Worm (Caenorhabditis elegans) whole organism, late embryonic: ENCODE results near the gene C35A5.4.

Source experiments
- C08G9.2 ChIP-seq: sonication (generic microtip); optimal IDR thresholded peaks from 2 replicates; lab custom pipeline; 2016; ENCODE audit warnings: mild to moderate bottlenecking, missing genetic modification characterization, moderate library complexity, missing compliant biosample characterization
- C38D4.7 ChIP-seq: fragments of 200-800 bp; sonication (Bioruptor generic); optimal IDR thresholded peaks from 2 replicates; lab custom pipeline; 2018; ENCODE audit warnings: mild to moderate bottlenecking, missing genetic modification characterization, moderate library complexity, missing compliant biosample characterization
- K02D7.2 ChIP-seq: sonication (generic microtip); optimal IDR thresholded peaks from 2 replicates; lab custom pipeline; 2017; ENCODE audit warnings: mild to moderate bottlenecking, missing genetic modification characterization, missing compliant biosample characterization
- K09A11.1 ChIP-seq: sonication (generic microtip); optimal IDR thresholded peaks from 2 replicates; lab custom pipeline; 2017; ENCODE audit warnings: antibody characterized with exemption, mild to moderate bottlenecking, missing genetic modification characterization, missing compliant biosample characterization; ENCODE audit not compliant: insufficient read depth
- ahr-1 ChIP-seq: sonication (generic microtip); optimal IDR thresholded peaks from 2 replicates; lab custom pipeline; 2016; ENCODE audit warnings: missing genetic modification characterization, missing compliant biosample characterization
- ama-1 ChIP-seq: fragments of 150-350 bp; optimal IDR thresholded peaks from 2 replicates; lab custom pipeline; 2014
- ceh-18 ChIP-seq: sonication (generic microtip); optimal IDR thresholded peaks from 2 replicates; lab custom pipeline; 2016; ENCODE audit warnings: missing genetic modification characterization, missing compliant biosample characterization
- ceh-2 ChIP-seq: sonication (generic microtip); optimal IDR thresholded peaks from 2 replicates; lab custom pipeline; 2016; ENCODE audit warnings: missing genotype, missing genetic modification characterization, missing compliant biosample characterization
- ceh-22 ChIP-seq: sonication (generic microtip); optimal IDR thresholded peaks from 2 replicates; lab custom pipeline; 2017; ENCODE audit warnings: missing biosample characterization, missing genetic modification characterization
- ceh-30 ChIP-seq: fragments of 150-350 bp; optimal IDR thresholded peaks from 2 replicates; lab custom pipeline; 2014; ENCODE audit warnings: missing biosample characterization, missing genetic modification characterization
- ceh-31 ChIP-seq: sonication (generic microtip); optimal IDR thresholded peaks from 2 replicates; lab custom pipeline; 2016; ENCODE audit warnings: missing genetic modification characterization, missing compliant biosample characterization
- ceh-34 ChIP-seq: sonication (generic microtip); optimal IDR thresholded peaks from 2 replicates; lab custom pipeline; 2016; ENCODE audit warnings: mild to moderate bottlenecking, missing genetic modification characterization, missing compliant biosample characterization
- ceh-48 ChIP-seq: sonication (generic microtip); optimal IDR thresholded peaks from 2 replicates; lab custom pipeline; 2016; ENCODE audit warnings: missing genetic modification characterization, inconsistent platforms, missing compliant biosample characterization
- ceh-9 ChIP-seq: sonication (generic microtip); optimal IDR thresholded peaks from 2 replicates; lab custom pipeline; 2016; ENCODE audit warnings: mild to moderate bottlenecking, missing genetic modification characterization, inconsistent platforms, missing compliant biosample characterization
- che-1 ChIP-seq: sonication (generic microtip); optimal IDR thresholded peaks from 2 replicates; lab custom pipeline; 2016; ENCODE audit warnings: mild to moderate bottlenecking, missing genetic modification characterization, missing compliant biosample characterization
- dve-1 ChIP-seq: sonication (generic microtip); optimal IDR thresholded peaks from 2 replicates; lab custom pipeline; 2017; ENCODE audit warnings: antibody characterized with exemption, mild to moderate bottlenecking, missing genetic modification characterization, missing compliant biosample characterization
- elt-4 ChIP-seq: sonication (generic microtip); optimal IDR thresholded peaks from 2 replicates; lab custom pipeline; 2016; ENCODE audit warnings: missing genetic modification characterization, missing compliant biosample characterization
- eyg-1 ChIP-seq: sonication (generic microtip); optimal IDR thresholded peaks from 2 replicates; lab custom pipeline; 2016; ENCODE audit warnings: missing genotype, missing genetic modification characterization, missing compliant biosample characterization
- fkh-10 ChIP-seq: fragments of 150-350 bp; optimal IDR thresholded peaks from 2 replicates; lab custom pipeline; 2014; ENCODE audit warnings: missing biosample characterization, missing genetic modification reagents, missing genetic modification characterization
- fkh-6 ChIP-seq: sonication (generic microtip); optimal IDR thresholded peaks from 2 replicates; lab custom pipeline; 2016; ENCODE audit warnings: missing genetic modification characterization, missing compliant biosample characterization
- lin-11 ChIP-seq: fragments of 200-800 bp; sonication (Bioruptor generic); optimal IDR thresholded peaks from 2 replicates; lab custom pipeline; 2018; ENCODE audit warnings: mild to moderate bottlenecking, missing genetic modification characterization, missing compliant biosample characterization
- madf-2 ChIP-seq: sonication (generic microtip); optimal IDR thresholded peaks from 2 replicates; lab custom pipeline; 2017; ENCODE audit warnings: missing genetic modification characterization, missing compliant biosample characterization
- mec-3 ChIP-seq: sonication (generic microtip); optimal IDR thresholded peaks from 2 replicates; lab custom pipeline; 2016; ENCODE audit warnings: borderline replicate concordance, missing genetic modification characterization, missing compliant biosample characterization
- nhr-11 ChIP-seq: fragments of 150-350 bp; optimal IDR thresholded peaks from 2 replicates; lab custom pipeline; 2014; ENCODE audit warnings: missing biosample characterization, missing genetic modification characterization
- npax-4 ChIP-seq: sonication (generic microtip); optimal IDR thresholded peaks from 2 replicates; lab custom pipeline; 2016; ENCODE audit warnings: missing genetic modification characterization, missing compliant biosample characterization
- odd-2 ChIP-seq: sonication (generic microtip); optimal IDR thresholded peaks from 2 replicates; lab custom pipeline; 2017; ENCODE audit warnings: antibody characterized with exemption, mild to moderate bottlenecking, missing genetic modification characterization, missing compliant biosample characterization
- pat-9 ChIP-seq: fragments of 200-800 bp; sonication (Bioruptor generic); optimal IDR thresholded peaks from 2 replicates; lab custom pipeline; 2018; ENCODE audit warnings: mild to moderate bottlenecking, missing genetic modification characterization, moderate library complexity, missing compliant biosample characterization
- pax-1 ChIP-seq: fragments of 150-350 bp; optimal IDR thresholded peaks from 2 replicates; lab custom pipeline; 2014; ENCODE audit warnings: missing biosample characterization, missing genetic modification characterization
- pha-4 ChIP-seq: fragments of 150-350 bp; optimal IDR thresholded peaks from 2 replicates; lab custom pipeline; 2018; ENCODE audit warnings: missing biosample characterization, missing genetic modification reagents, missing genetic modification characterization
- pqm-1 ChIP-seq: sonication (generic microtip); optimal IDR thresholded peaks from 2 replicates; lab custom pipeline; 2016; ENCODE audit warnings: missing genetic modification characterization, missing compliant biosample characterization
- pros-1 ChIP-seq: fragments of 150-350 bp; optimal IDR thresholded peaks from 2 replicates; lab custom pipeline; 2014; ENCODE audit warnings: missing biosample characterization, missing genetic modification reagents, missing genetic modification characterization
- sox-4 ChIP-seq: sonication (generic microtip); optimal IDR thresholded peaks from 2 replicates; lab custom pipeline; 2017; ENCODE audit warnings: mild to moderate bottlenecking, missing genetic modification characterization, inconsistent platforms, missing compliant biosample characterization
- syd-9 ChIP-seq: sonication (generic microtip); optimal IDR thresholded peaks from 2 replicates; lab custom pipeline; 2016; ENCODE audit warnings: mild to moderate bottlenecking, missing genetic modification characterization, moderate library complexity, missing compliant biosample characterization
- tbx-2 ChIP-seq: sonication (generic microtip); optimal IDR thresholded peaks from 2 replicates; lab custom pipeline; 2016; ENCODE audit warnings: missing genetic modification characterization, missing compliant biosample characterization
- tbx-7 ChIP-seq: sonication (generic microtip); optimal IDR thresholded peaks from 2 replicates; lab custom pipeline; 2016; ENCODE audit warnings: missing genotype, missing genetic modification characterization, missing compliant biosample characterization
- unc-3 ChIP-seq, 2 experiments: fragments of 200-800 bp in 1 of 2; sonication (Bioruptor generic) in 1 of 2; sonication (generic microtip) in 1 of 2; conservative IDR thresholded peaks in 1 of 2; optimal IDR thresholded peaks in 1 of 2; 2 replicates each; pipeline versions ENCODE4 v1.3.6 to Lab custom; 2016 to 2022; ENCODE audit warnings: missing compliant biosample characterization in 2 of 2, missing genetic modification characterization in 2 of 2, missing genetic modification reagents in 1 of 2
- unc-55 ChIP-seq: sonication (generic microtip); optimal IDR thresholded peaks from 2 replicates; lab custom pipeline; 2017; ENCODE audit warnings: missing biosample characterization, missing genetic modification reagents, missing genetic modification characterization
- unc-86 ChIP-seq: sonication (generic microtip); optimal IDR thresholded peaks from 2 replicates; lab custom pipeline; 2016; ENCODE audit warnings: missing genetic modification characterization, missing compliant biosample characterization
- zip-5 ChIP-seq: sonication (generic microtip); optimal IDR thresholded peaks from 2 replicates; lab custom pipeline; 2016; ENCODE audit warnings: missing genetic modification characterization, missing compliant biosample characterization
- ztf-16 ChIP-seq: sonication (generic microtip); optimal IDR thresholded peaks from 2 replicates; lab custom pipeline; 2017; ENCODE audit warnings: missing genetic modification characterization, missing compliant biosample characterization

Gene C35A5.4

DNA sequence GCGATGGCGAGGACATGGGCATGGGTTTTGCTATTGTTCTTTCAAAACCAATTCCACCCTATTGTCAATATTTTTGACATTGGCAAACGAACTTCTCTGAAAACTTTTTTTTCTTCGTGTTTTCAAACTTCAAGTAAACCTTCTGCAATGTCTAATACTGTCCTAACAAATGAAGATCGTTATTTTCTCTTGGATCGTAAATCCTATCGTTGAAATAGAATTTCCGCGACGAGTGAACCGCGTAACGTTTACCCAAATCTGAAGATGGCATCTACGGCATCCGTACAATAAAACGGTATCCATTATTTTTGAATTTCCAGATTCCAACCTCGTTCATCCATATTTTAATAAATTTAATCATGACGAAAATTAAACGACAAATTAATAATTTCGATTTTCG, 8.7 kb downstream of the C35A5.4 start, which contains the start of gene C35A5.5:
Gene C35A5.5 (plus strand): TSS at position 301 of the 400 bp plus-strand sequence.
- TF ChIP-seq pqm-1 (tag; lab: Kevin White, UChicago) (no peak), syd-9 (tag; lab: Kevin White, UChicago) (no peak), tbx-7 (tag; lab: Kevin White, UChicago) (no peak), ceh-30 (tag; lab: Kevin White, UChicago) (no peak), ztf-16 (no peak), K09A11.1 (tag; lab: Kevin White, UChicago) (no peak), ceh-2 (tag; lab: Kevin White, UChicago) (no peak), ceh-22 (no peak), pros-1 (tag; lab: Kevin White, UChicago) (no peak), ceh-48 (tag; lab: Kevin White, UChicago) (no peak), pat-9 (tag; lab: Kevin White, UChicago) (no peak), nhr-11 (tag; lab: Kevin White, UChicago) (no peak)

DNA sequence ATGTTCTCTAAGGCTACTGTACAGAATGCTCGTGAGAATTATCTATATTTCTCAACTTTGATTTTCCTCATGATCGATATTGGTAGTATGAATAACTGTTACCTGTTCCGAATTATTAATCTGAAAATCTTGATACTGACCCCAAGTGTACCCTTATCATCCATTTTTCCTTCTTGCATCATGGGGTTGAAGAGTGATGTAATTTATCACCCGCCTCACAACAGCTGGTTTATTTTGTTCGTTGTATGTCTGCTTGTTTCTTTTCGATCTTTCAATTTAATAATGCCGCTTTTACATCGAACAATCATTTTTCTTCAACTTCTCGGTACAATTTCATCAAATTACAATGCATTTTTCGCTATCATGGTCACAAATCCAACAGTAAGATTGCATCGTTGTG, 12.0 kb downstream of the C35A5.4 start, which contains the start of gene C35A5.6:
Gene C35A5.6 (plus strand): TSS at position 283 of the 400 bp plus-strand sequence.
- TF ChIP-seq ceh-18 (tag; lab: Kevin White, UChicago) (no peak), unc-55 (GFP tag; lab: Kevin White, UChicago) (no peak), ceh-31 (no peak), sox-4 (tag; lab: Kevin White, UChicago) (no peak), syd-9 (tag; lab: Kevin White, UChicago) (no peak), ceh-9 (tag; lab: Kevin White, UChicago) (no peak), npax-4 (tag; lab: Kevin White, UChicago) (no peak), unc-86 (tag; lab: Kevin White, UChicago) (no peak), zip-5 (tag; lab: Kevin White, UChicago) (no peak), unc-3 (GFP tag; conservative IDR thresholded peaks at IDR 0.05; lab: Robert Waterston, UW) (no peak), unc-3 (tag; optimal IDR thresholded peaks at IDR 0.05; lab: Kevin White, UChicago) (no peak), tbx-2 (tag; lab: Kevin White, UChicago) (no peak), lin-11 (tag; lab: Kevin White, UChicago) (no peak), pha-4 (tag; lab: Kevin White, UChicago) (no peak), pax-1 (tag; lab: Kevin White, UChicago) (no peak), mec-3 (tag; lab: Kevin White, UChicago) (no peak), ahr-1 (tag; lab: Kevin White, UChicago) (no peak), C38D4.7 (GFP tag; lab: Kevin White, UChicago) (no peak)
- TF ChIP-seq, all 69 proteins: peak for 0

DNA sequence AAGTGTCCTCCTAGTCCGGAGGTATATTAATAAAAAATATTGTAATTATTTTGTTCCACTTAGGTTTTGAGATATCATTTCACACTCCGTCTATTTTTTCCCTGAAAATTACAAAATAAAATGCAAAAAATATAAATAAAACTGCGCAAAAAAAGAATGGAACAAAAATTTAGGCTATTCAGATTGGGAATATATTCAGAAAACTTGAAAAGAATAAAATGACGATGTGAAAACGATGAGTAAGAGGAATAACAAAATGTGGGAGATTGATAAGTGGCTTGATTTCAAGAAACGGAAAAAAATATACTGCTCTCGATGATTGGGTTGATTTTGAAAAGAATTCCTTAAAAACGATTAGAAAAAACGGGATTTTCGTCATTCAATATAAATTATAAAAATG, 17.4 kb downstream of the C35A5.4 start, which contains the start of gene dmsr-8:
Gene dmsr-8 (minus strand): TSS at position 101 of the 400 bp plus-strand sequence.
- TF ChIP-seq ceh-18 (tag; lab: Kevin White, UChicago) (no peak), K02D7.2 (tag; lab: Kevin White, UChicago) (no peak), eyg-1 (no peak), ceh-9 (tag; lab: Kevin White, UChicago) (no peak), fkh-6 (tag; lab: Kevin White, UChicago) (no peak), ama-1 (no peak), tbx-7 (tag; lab: Kevin White, UChicago) (no peak), che-1 (tag; lab: Kevin White, UChicago) (no peak)

DNA sequence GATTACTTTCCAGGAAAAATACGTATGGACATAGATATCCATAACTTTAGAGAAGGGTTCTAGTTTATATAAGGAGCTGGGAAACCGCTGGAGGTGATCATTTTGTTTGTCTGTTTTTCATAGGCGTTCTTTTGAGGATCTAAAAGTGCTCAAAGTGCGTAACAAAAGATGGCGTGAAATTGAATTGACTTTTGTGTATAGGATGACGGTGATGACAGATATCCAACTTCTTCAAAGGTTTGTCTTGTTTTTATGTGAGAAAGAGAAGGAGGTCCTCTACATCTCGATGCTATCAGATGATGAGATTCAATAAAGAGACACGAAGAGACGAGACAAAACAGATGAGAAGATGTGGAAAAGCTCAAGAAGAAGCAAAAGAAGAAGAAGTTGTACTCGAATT, 19.9 kb downstream of the C35A5.4 start:
- no peak for TF ChIP-seq K02D7.2 (tag; lab: Kevin White, UChicago)
- TF ChIP-seq ceh-9 (tag; lab: Kevin White, UChicago), result no peak
- TF ChIP-seq pros-1 (tag; lab: Kevin White, UChicago), result no peak
- TF ChIP-seq madf-2 (tag; lab: Kevin White, UChicago), result no peak
- no peak for TF ChIP-seq pax-1 (tag; lab: Kevin White, UChicago)
- no peak for TF ChIP-seq elt-4 (tag; lab: Kevin White, UChicago)
- no peak for TF ChIP-seq dve-1 (tag; lab: Kevin White, UChicago)
- TF ChIP-seq fkh-10, result no peak
- no peak for TF ChIP-seq odd-2 (tag; lab: Kevin White, UChicago)
- TF ChIP-seq ceh-34 (tag; lab: Kevin White, UChicago), result no peak
- TF ChIP-seq ceh-2 (tag; lab: Kevin White, UChicago), result no peak
- TF ChIP-seq C08G9.2, result no peak
